Fruit fly (Drosophila melanogaster) whole organism, larva: ENCODE results near the gene CG43318.

ENCODE experiments used
- noc ChIP-seq: fragments of 200-800 bp; sonication (Bioruptor generic); optimal IDR thresholded peaks from 3 replicates; lab custom pipeline; 2019; ENCODE audit warnings: missing biosample characterization, mild to moderate bottlenecking, missing genetic modification characterization, moderate library complexity

CG43318 gene

dm6 chr3R:15814150-15814549 lies 19.1 kb downstream of the CG43318 start:
- TF ChIP-seq noc, result no peak

DNA sequence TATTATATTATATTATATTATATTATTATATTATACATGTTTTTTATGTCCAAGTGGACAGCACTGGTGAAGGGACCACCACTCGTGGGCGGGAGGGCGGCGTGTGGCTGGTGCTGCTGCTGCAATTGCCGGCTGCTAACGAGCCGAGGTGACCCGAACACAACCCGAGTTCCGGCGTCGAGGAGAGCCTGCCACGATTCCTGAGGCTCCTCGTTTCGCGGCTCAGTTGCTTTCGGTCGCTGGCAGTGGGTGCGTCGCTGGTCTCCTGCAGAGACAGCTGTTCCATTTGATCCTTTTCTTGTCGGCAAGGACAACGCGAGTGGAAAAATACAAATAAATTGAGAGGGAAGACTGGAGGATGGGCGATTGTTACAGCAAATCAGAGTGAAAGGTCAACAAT lies 22.9 kb downstream of the CG43318 start:
- no peak for TF ChIP-seq noc

dm6 chr3R:15807877-15808381 lies 25.3 kb downstream of the CG43318 start:
- no peak for TF ChIP-seq noc

- no peak for TF ChIP-seq noc
Observed at dm6 chr3R:15807306-15807705, 25.9 kb downstream of the CG43318 start.

DNA sequence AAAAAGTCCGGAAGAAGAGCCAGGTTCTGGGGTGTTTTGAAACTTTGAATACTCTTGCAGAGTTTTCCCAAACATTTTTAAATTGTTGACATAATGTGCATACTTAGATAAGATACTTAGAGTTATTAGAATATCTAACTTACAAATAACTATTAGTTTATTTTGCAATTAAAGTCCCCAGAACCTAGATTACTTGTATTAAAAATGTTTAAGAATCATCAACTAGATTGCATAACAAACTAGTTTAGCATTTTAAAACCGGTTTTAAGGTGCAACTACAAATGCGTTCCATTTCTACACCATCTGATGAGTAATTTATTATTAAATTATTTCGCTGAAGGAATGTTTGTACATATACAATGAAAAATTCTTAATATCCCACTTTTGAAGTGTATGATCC lies 26.9 kb downstream of the CG43318 start:
- no peak for TF ChIP-seq noc

- TF ChIP-seq noc, result no peak
Observed at dm6 chr3R:15804678-15805077, 28.6 kb downstream of the CG43318 start.

- TF ChIP-seq noc, result no peak
Observed at dm6 chr3R:15803502-15804461, 29.4 kb downstream of the CG43318 start, which contains the start of gene alpha-Man-IIb. alpha-Man-IIb (plus strand) TSS chr3R:15804248.

dm6 chr3R:15802006-15802405 lies 31.2 kb downstream of the CG43318 start, which contains the start of gene CG9593:
CG9593 (plus strand) TSS chr3R:15802275.
- TF ChIP-seq noc, result no peak

dm6 chr3R:15794258-15794727 lies 38.9 kb downstream of the CG43318 start:
- no peak for TF ChIP-seq noc

DNA sequence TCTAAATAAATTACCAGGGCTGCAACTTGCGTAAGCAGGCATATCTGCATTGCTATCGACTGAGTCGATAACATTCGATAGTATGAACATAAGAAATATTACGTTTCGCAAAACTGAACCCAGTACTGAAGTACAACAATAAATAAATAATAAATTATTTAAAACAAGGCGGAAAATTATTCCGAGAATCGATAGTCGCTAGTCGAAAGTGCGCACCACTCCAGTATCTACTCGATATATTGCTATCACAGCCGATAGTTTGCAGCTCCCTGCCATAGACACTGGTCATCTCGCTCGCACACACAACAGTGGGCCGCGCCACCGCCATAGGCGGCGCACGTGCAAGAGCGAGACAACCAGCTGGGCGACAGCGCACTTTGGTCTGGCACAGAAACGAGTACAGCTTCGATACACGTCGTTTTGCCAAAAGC lies 39.8 kb downstream of the CG43318 start, which contains the start of gene nsl1:
Gene nsl1 (plus strand): TSS at position 411 of the 431 bp plus-strand sequence.
- peak; percentile 33 for TF ChIP-seq noc

- no peak for TF ChIP-seq noc
Observed at dm6 chr3R:15792427-15792826, 40.8 kb downstream of the CG43318 start, which contains the start of gene Acyp2. Acyp2 (plus strand) TSS chr3R:15792688.

DNA sequence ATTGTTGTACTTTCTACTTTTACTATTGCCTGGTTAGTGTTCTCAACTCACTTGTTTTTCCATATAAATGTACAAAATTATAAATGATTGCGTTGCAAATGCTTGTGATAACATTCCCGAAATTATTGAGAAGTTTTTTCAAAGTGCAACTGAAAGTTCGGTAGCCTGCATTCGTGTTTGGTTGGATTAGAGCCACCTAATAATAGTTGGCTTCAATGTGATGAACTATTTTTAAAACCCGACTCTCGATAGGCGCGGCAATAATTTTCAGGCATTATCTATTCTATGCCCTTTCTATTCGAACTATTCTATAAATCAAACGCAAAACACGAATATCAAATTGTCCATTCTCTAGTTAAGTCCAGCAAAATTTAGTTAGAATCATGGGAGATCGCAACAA lies 45.0 kb downstream of the CG43318 start, which contains the start of gene Uros2:
Gene Uros2 (plus strand): TSS at position 301 of the 400 bp plus-strand sequence.
- TF ChIP-seq noc, result no peak

DNA sequence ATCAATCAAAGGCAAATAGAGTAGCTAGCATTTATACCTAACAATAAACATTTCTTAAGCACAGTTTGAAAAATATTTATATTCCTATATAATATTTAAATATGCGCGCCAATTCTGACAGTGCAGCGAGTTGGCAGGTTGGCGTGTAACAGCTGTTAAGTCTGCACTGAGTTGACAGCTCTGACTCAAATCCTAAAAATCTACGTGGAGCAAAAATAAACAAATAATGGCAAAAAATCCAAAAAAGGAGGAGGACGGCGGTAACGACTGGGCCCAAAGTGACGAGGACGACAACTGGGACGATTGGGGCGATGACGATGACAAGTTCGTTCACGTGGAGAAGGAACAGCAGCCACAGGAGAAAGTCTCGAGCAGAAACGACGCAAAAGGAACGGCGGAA lies 46.7 kb downstream of the CG43318 start, which contains the start of gene CG9590:
Gene CG9590 (plus strand): TSS at position 166 of the 400 bp plus-strand sequence.
- no peak for TF ChIP-seq noc

DNA sequence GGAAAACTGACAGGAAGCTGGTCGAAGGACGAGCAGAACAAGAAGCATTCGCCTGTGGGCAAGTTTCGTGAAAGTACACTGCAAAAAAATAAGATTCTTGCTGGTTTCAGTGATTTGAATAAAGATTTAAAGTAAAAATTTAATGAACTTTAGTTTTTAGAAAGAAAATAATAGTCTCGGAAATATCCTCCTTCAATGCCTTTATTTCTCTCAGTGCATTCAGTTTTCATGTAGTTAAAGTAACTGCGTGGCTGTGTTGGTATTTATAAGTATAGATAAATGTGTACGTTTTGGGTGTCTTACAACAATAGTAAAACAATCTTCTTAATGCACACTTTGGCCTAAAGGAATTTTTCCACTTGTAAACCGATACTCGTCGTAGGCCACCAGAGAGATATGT lies 48.9 kb downstream of the CG43318 start:
- no peak for TF ChIP-seq noc
